Worm (Caenorhabditis elegans): Measurements from ENCODE around the gene ubc-7.

ubc-7 gene

ce11 chrIII:9608650-9609049 is 22.3 kb downstream of the ubc-7 start, which contains the start of gene clec-161 (continued):
- TF ChIP-seq lin-54 (GFP tag; optimal IDR thresholded peaks at IDR 0.05) (no peak), ets-4 (GFP tag; optimal IDR thresholded peaks at IDR 0.05) (no peak), zfh-2 (GFP tag; conservative IDR thresholded peaks at IDR 0.05) (no peak), pbrm-1 (GFP tag; IDR thresholded peaks at IDR 0.05) (no peak), aptf-3 (GFP tag; IDR thresholded peaks at IDR 0.05) (no peak), Y56A3A.18 (GFP tag; IDR thresholded peaks at IDR 0.05) (no peak)

ce11 chrIII:9600645-9601044 is 30.3 kb downstream of the ubc-7 start, which contains the start of gene F58A4.2:
Gene F58A4.2 (minus strand): TSS chrIII:9600745.
- TF ChIP-seq F57C9.4 (tag; optimal IDR thresholded peaks at IDR 0.05) (no peak), efl-1 (GFP tag; optimal IDR thresholded peaks at IDR 0.05) (peak; percentile 26)

- TF ChIP-seq Y53G8AR.9 (GFP tag; conservative IDR thresholded peaks at IDR 0.05) (no peak), atf-7 (tag; optimal IDR thresholded peaks at IDR 0.05) (no peak)
Observed at ce11 chrIII:9598168-9598567, 32.8 kb downstream of the ubc-7 start, which contains the start of gene F58A4.1. Gene F58A4.1 (plus strand): TSS chrIII:9598468.

- TF ChIP-seq ztf-28 (GFP tag; IDR thresholded peaks at IDR 0.05): no peak
- TF ChIP-seq nhr-179 (tag; optimal IDR thresholded peaks at IDR 0.05): no peak
- TF ChIP-seq F10E7.11 (tag; optimal IDR thresholded peaks at IDR 0.05): no peak
Observed at ce11 chrIII:9597044-9597443, 33.9 kb downstream of the ubc-7 start, which contains the start of gene C48B4.12. Gene C48B4.12 (plus strand): TSS chrIII:9597344.

ce11 chrIII:9595563-9595962 is 35.4 kb downstream of the ubc-7 start, which contains the start of gene rom-2:
Gene rom-2 (minus strand): TSS chrIII:9595663.
- no peak for TF ChIP-seq let-607 (tag; optimal IDR thresholded peaks at IDR 0.05)
- no peak for TF ChIP-seq lsy-27 (tag; optimal IDR thresholded peaks at IDR 0.05; ENCODE audit: borderline replicate concordance, insufficient read depth)
- no peak for TF ChIP-seq dox-1 (GFP tag; IDR thresholded peaks at IDR 0.05)
- no peak for TF ChIP-seq F57C9.4 (tag; optimal IDR thresholded peaks at IDR 0.05)
- TF ChIP-seq ceh-91 (GFP tag; IDR thresholded peaks at IDR 0.05): no peak
- no peak for TF ChIP-seq egrh-3 (GFP tag; IDR thresholded peaks at IDR 0.05)
- TF ChIP-seq F39B2.1 (GFP tag; IDR thresholded peaks at IDR 0.05): no peak

- TF ChIP-seq nhr-80 (tag; optimal IDR thresholded peaks at IDR 0.05): peak; percentile 78
- TF ChIP-seq gei-17 (GFP tag; optimal IDR thresholded peaks at IDR 0.05): no peak
- no peak for TF ChIP-seq lin-40 (tag; optimal IDR thresholded peaks at IDR 0.05)
- no peak for TF ChIP-seq attf-6 (GFP tag; IDR thresholded peaks at IDR 0.05)
- no peak for TF ChIP-seq akir-1 (GFP tag; optimal IDR thresholded peaks at IDR 0.05)
- no peak for TF ChIP-seq Y56A3A.18 (GFP tag; IDR thresholded peaks at IDR 0.05)
- no peak for TF ChIP-seq unc-130 (GFP tag; optimal IDR thresholded peaks at IDR 0.05)
Observed at ce11 chrIII:9592118-9592517, 38.8 kb downstream of the ubc-7 start, which contains the start of gene acox-1.5. Gene acox-1.5 (minus strand): TSS chrIII:9592192.

- no peak for TF ChIP-seq D2030.7 (GFP tag; IDR thresholded peaks at IDR 0.05)
- no peak for TF ChIP-seq cebp-1 (GFP tag; IDR thresholded peaks at IDR 0.05)
- TF ChIP-seq cebp-1 (tag; optimal IDR thresholded peaks at IDR 0.05): peak; percentile 54
- no peak for TF ChIP-seq attf-5 (GFP tag; optimal IDR thresholded peaks at IDR 0.05)
- TF ChIP-seq tlf-1 (GFP tag; optimal IDR thresholded peaks at IDR 0.05): no peak
- TF ChIP-seq ets-4 (GFP tag; optimal IDR thresholded peaks at IDR 0.05): peak; percentile 24
- TF ChIP-seq hmg-1.2 (GFP tag; IDR thresholded peaks at IDR 0.05): no peak
- no peak for TF ChIP-seq B0035.1 (tag; optimal IDR thresholded peaks at IDR 0.05)
- TF ChIP-seq lsy-27 (tag; optimal IDR thresholded peaks at IDR 0.05; ENCODE audit: borderline replicate concordance, insufficient read depth): no peak
- peak; percentile 80 for TF ChIP-seq nhr-80 (tag; optimal IDR thresholded peaks at IDR 0.05)
- TF ChIP-seq cebp-2 (GFP tag; IDR thresholded peaks at IDR 0.05): no peak
- no peak for TF ChIP-seq ztf-22 (GFP tag; optimal IDR thresholded peaks at IDR 0.05)
- no peak for TF ChIP-seq egl-44 (GFP tag; IDR thresholded peaks at IDR 0.05)
- no peak for TF ChIP-seq ccch-3 (GFP tag; optimal IDR thresholded peaks at IDR 0.05)
- no peak for TF ChIP-seq Y79H2A.3 (GFP tag; conservative IDR thresholded peaks at IDR 0.05)
- no peak for TF ChIP-seq snpc-1.3 (tag; optimal IDR thresholded peaks at IDR 0.05; ENCODE audit: insufficient read depth)
Observed at ce11 chrIII:9590212-9590611, 40.8 kb downstream of the ubc-7 start.
